Worm (Caenorhabditis elegans): ENCODE results near the gene cam-1.

Gene cam-1

ce11 chrII:9316801-9317200, 6.7 kb upstream of the cam-1 start:
- TF ChIP-seq F10E7.11 (tag; optimal IDR thresholded peaks at IDR 0.05) (no peak), gei-17 (GFP tag; optimal IDR thresholded peaks at IDR 0.05) (no peak), K12H6.12 (tag; optimal IDR thresholded peaks at IDR 0.05) (no peak), ztf-28 (GFP tag; IDR thresholded peaks at IDR 0.05) (no peak), hsf-1 (GFP tag; IDR thresholded peaks at IDR 0.05) (no peak), attf-3 (GFP tag; conservative IDR thresholded peaks at IDR 0.05) (no peak), repo-1 (tag; optimal IDR thresholded peaks at IDR 0.05) (no peak)

DNA sequence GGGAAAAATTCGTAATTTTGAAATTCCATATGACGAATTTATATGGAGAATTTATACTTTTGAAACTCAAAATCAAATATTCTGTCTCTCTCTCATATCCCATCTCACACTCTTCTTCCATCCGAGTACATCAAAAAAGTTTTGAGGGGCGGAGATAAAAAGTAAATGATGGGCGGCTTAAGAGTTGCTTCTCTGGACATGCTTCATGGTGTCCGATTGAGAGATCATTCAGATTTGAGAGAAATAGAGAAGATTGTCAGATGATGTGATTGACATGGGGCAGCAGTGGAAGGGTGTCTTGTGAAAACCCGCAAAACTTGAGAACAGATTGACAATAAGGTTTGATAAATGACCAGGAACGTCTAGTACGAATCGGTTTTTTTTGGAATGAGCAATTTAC, 5.6 kb upstream of the cam-1 start:
- TF ChIP-seq nfyb-1 (GFP tag; IDR thresholded peaks at IDR 0.05), result no peak
- no peak for TF ChIP-seq egl-18 (GFP tag; IDR thresholded peaks at IDR 0.05)
- TF ChIP-seq hmg-1.2 (GFP tag; IDR thresholded peaks at IDR 0.05), result peak; percentile 21; the same call in 1 of the 2 replicates
- no peak for TF ChIP-seq die-1 (tag; optimal IDR thresholded peaks at IDR 0.05)
- no peak for TF ChIP-seq pha-4 (tag; optimal IDR thresholded peaks at IDR 0.05)
- TF ChIP-seq let-526 (GFP tag; IDR thresholded peaks at IDR 0.05), result no peak
- no peak for TF ChIP-seq F10E7.11 (tag; optimal IDR thresholded peaks at IDR 0.05)
- TF ChIP-seq tbp1 (GFP tag; optimal IDR thresholded peaks at IDR 0.05), result no peak
- no peak for TF ChIP-seq unc-62 (GFP tag; optimal IDR thresholded peaks at IDR 0.05)

- TF ChIP-seq nfya-2 (GFP tag; IDR thresholded peaks at IDR 0.05), result no peak
- no peak for TF ChIP-seq madf-8 (GFP tag; conservative IDR thresholded peaks at IDR 0.05)
- no peak for TF ChIP-seq athp-1 (tag; optimal IDR thresholded peaks at IDR 0.05)
- TF ChIP-seq F57C9.4 (tag; optimal IDR thresholded peaks at IDR 0.05), result no peak
- no peak for TF ChIP-seq snpc-4 (GFP tag; optimal IDR thresholded peaks at IDR 0.05)
- no peak for TF ChIP-seq snpc-4 (tag; optimal IDR thresholded peaks at IDR 0.05)
- no peak for TF ChIP-seq egl-18 (GFP tag; IDR thresholded peaks at IDR 0.05)
- TF ChIP-seq somi-1 (GFP tag; optimal IDR thresholded peaks at IDR 0.05), result no peak
- TF ChIP-seq F23B12.7 (tag; optimal IDR thresholded peaks at IDR 0.05; ENCODE audit: insufficient read depth), result no peak
These were observed 4.6 kb upstream of the cam-1 start for ce11 chrII:9314733-9315132.

ce11 chrII:9313335-9313734, 3.2 kb upstream of the cam-1 start:
- no peak for TF ChIP-seq T26A5.8 (tag; optimal IDR thresholded peaks at IDR 0.05)
- TF ChIP-seq nfyb-1 (GFP tag; IDR thresholded peaks at IDR 0.05), result no peak

ce11 chrII:9311702-9312101, 1.6 kb upstream of the cam-1 start:
- TF ChIP-seq ceh-27 (GFP tag; optimal IDR thresholded peaks at IDR 0.05), result peak; percentile 69
- no peak for TF ChIP-seq atf-7 (tag; optimal IDR thresholded peaks at IDR 0.05)

DNA sequence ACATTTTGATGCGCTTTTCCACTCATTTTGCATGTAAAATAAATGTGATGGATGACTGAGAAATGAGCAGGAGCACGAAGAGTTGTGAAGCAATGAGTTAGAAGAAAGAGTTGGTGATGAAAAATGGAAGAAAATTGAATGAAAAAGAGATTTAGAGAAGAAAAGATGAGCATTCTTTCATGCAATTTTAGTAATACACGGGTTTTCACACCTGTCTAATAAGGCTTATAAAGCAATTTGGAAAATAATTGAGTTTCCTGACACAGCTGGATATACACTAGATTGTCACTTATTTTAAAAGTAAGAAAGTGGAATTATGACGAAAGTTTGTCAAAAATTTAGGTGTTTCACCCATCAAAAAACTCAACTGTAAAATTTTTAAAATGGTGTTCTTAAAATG, 690 bp upstream of the cam-1 start:
- TF ChIP-seq dpff-1 (tag; optimal IDR thresholded peaks at IDR 0.05), result no peak
- no peak for TF ChIP-seq lin-40 (tag; optimal IDR thresholded peaks at IDR 0.05)

DNA sequence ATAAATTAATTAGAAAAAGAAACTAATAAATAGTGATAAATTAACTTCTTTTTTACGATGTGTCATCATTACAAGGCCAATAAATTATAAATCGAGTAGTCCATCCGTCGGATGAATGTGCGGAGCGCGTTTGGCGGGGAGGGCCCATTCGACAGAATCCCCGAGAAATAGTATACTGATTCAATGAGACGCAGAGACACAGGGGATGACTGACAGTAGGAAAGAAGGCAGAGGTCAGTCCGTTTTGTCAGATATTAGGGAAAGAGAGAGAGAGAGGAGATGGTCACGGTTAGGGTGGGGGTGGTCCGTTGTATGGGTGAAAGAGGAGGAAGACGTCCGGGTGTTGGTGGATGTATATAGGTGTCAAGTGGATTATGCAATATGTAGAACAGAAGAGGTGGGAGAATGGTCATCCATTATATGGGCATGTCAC, 1.5 kb downstream of the cam-1 start:
- TF ChIP-seq hmg-1.2 (GFP tag; IDR thresholded peaks at IDR 0.05) (peak; percentile 66), B0019.2 (GFP tag; conservative IDR thresholded peaks at IDR 0.05) (no peak), unc-62 (GFP tag; optimal IDR thresholded peaks at IDR 0.05) (peak; percentile 19), F39B2.1 (GFP tag; IDR thresholded peaks at IDR 0.05) (no peak)

Measured in whole organism, young adult.